Worm (Caenorhabditis elegans) whole organism, dauer: ENCODE results near the gene nhr-157.

Source experiments
- unc-62 ChIP-seq: sonication (generic microtip); optimal IDR thresholded peaks from 2 replicates; lab custom pipeline; 2017; ENCODE audit warnings: missing biosample characterization, missing genetic modification reagents, missing genetic modification characterization

Gene nhr-157

ce11 chrV:3868905-3869304 is at the start of gene nhr-157:
nhr-157 (minus strand) TSS chrV:3869005.
- no peak for TF ChIP-seq unc-62

- TF ChIP-seq unc-62 = no peak
Observed at ce11 chrV:3916480-3916879, 47.7 kb upstream of the nhr-157 start, which contains the start of gene srx-67. srx-67 (plus strand) TSS chrV:3916780.

ce11 chrV:3913131-3913530 is 44.3 kb upstream of the nhr-157 start:
- TF ChIP-seq unc-62 = no peak

- no peak for TF ChIP-seq unc-62
Observed at ce11 chrV:3912472-3912871, 43.7 kb upstream of the nhr-157 start, which contains the start of gene srx-68. srx-68 (plus strand) TSS chrV:3912772.

- no peak for TF ChIP-seq unc-62
Observed at ce11 chrV:3905841-3906240, 37.0 kb upstream of the nhr-157 start, which contains the start of gene nhr-156. nhr-156 (plus strand) TSS chrV:3906106.

ce11 chrV:3903424-3903823 is 34.6 kb upstream of the nhr-157 start:
- no peak for TF ChIP-seq unc-62

- TF ChIP-seq unc-62 = no peak
Observed at ce11 chrV:3902458-3903157, 33.8 kb upstream of the nhr-157 start, which contains the start of the genes str-229 and srh-190. str-229 (minus strand) TSS chrV:3902558. srh-190 (plus strand) TSS chrV:3903107.

ce11 chrV:3900102-3900501 is 31.3 kb upstream of the nhr-157 start, which contains the start of gene irld-22:
irld-22 (minus strand) TSS chrV:3900202.
- TF ChIP-seq unc-62 = no peak

ce11 chrV:3896018-3896417 is 27.2 kb upstream of the nhr-157 start:
- TF ChIP-seq unc-62 = no peak

- no peak for TF ChIP-seq unc-62
Observed at ce11 chrV:3894661-3895060, 25.9 kb upstream of the nhr-157 start, which contains the start of gene sre-9. sre-9 (plus strand) TSS chrV:3894961.

- no peak for TF ChIP-seq unc-62
Observed at ce11 chrV:3892361-3892904, 23.6 kb upstream of the nhr-157 start, which contains the start of gene C17E7.4. C17E7.4 (plus strand) TSS chrV:3892854.

- no peak for TF ChIP-seq unc-62
Observed at ce11 chrV:3891919-3892318, 23.1 kb upstream of the nhr-157 start, which contains the start of gene C17E7.12. C17E7.12 (minus strand) TSS chrV:3892019.

ce11 chrV:3890761-3891160 is 22.0 kb upstream of the nhr-157 start, which contains the start of gene C17E7.9:
C17E7.9 (minus strand) TSS chrV:3890861.
- no peak for TF ChIP-seq unc-62

- no peak for TF ChIP-seq unc-62
Observed at ce11 chrV:3889113-3889512, 20.3 kb upstream of the nhr-157 start, which contains the start of gene C17E7.13. C17E7.13 (minus strand) TSS chrV:3889288.

ce11 chrV:3886104-3886503 is 17.3 kb upstream of the nhr-157 start, which contains the start of gene nhr-124:
nhr-124 (minus strand) TSS chrV:3886204.
- no peak for TF ChIP-seq unc-62

ce11 chrV:3884550-3884949 is 15.7 kb upstream of the nhr-157 start:
- TF ChIP-seq unc-62 = no peak

ce11 chrV:3878223-3878622 is 9.4 kb upstream of the nhr-157 start, which contains the start of gene nhr-159:
nhr-159 (minus strand) TSS chrV:3878323.
- no peak for TF ChIP-seq unc-62

- no peak for TF ChIP-seq unc-62
Observed at ce11 chrV:3877242-3877641, 8.4 kb upstream of the nhr-157 start.
